Fruit fly (Drosophila melanogaster): ENCODE data around the gene DIP-gamma.
A peak's percentile ranks its signal among the peaks of the same experiment; 100 is the strongest.

The DIP-gamma gene

DNA sequence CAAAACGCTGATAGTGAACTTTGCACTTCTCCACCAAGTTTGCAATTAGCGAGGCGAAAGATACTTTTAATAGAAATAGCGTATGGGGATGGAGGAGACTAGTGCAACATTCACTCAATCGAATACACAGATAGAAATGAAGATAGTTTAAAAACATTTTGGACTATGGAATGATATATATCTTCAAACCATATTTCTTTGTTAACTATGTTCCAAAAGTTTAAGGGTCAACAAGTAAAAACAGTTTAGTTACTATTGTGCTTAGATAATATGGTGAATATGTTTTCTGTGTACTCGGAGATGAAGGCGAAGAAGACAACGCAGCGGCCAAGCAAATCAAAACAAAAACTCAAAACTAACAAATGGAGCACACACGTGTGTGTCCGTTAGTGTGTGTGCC, 66.0 kb downstream of the DIP-gamma start (continued):
- TF ChIP-seq Atf3 (GFP tag; optimal IDR thresholded peaks at IDR 0.05) (no peak), CG13424 (tag; optimal IDR thresholded peaks at IDR 0.05) (peak; percentile 54), GATAe (GFP tag; conservative IDR thresholded peaks at IDR 0.05) (no peak), CG42726 (GFP tag; IDR thresholded peaks at IDR 0.05; ENCODE audit: partially characterized antibody) (no peak), CG30431 (GFP tag; optimal IDR thresholded peaks at IDR 0.05) (no peak), PHDP (tag; optimal IDR thresholded peaks at IDR 0.05) (peak; percentile 66), CG10979 (tag; optimal IDR thresholded peaks at IDR 0.05) (peak; percentile 65), CG30020 (tag; optimal IDR thresholded peaks at IDR 0.05) (no peak), crp (GFP tag; optimal IDR thresholded peaks at IDR 0.05) (no peak), CG3065 (GFP tag; optimal IDR thresholded peaks at IDR 0.05) (no peak), CG4617 (GFP tag; optimal IDR thresholded peaks at IDR 0.05; ENCODE audit: borderline replicate concordance) (no peak), salm (tag; optimal IDR thresholded peaks at IDR 0.05) (no peak), zen (tag; optimal IDR thresholded peaks at IDR 0.05) (no peak), CG31365 (tag; optimal IDR thresholded peaks at IDR 0.05) (no peak), corto (GFP tag; optimal IDR thresholded peaks at IDR 0.05) (no peak), CG7556 (GFP tag; optimal IDR thresholded peaks at IDR 0.05) (no peak), CG7786 (GFP tag; optimal IDR thresholded peaks at IDR 0.05) (no peak), CG17385 (GFP tag; optimal IDR thresholded peaks at IDR 0.05) (peak; percentile 48), CG12104 (GFP tag; optimal IDR thresholded peaks at IDR 0.05) (no peak), shn (GFP tag; optimal IDR thresholded peaks at IDR 0.05) (no peak), CG3281 (GFP tag; optimal IDR thresholded peaks at IDR 0.05) (no peak), crc (GFP tag; optimal IDR thresholded peaks at IDR 0.05) (no peak), CG15073 (GFP tag; optimal IDR thresholded peaks at IDR 0.05) (no peak), CG7963 (GFP tag; IDR thresholded peaks at IDR 0.05; ENCODE audit: partially characterized antibody) (no peak), hth (optimal IDR thresholded peaks at IDR 0.05) (no peak), Poxn (GFP tag; IDR thresholded peaks at IDR 0.05) (no peak), HLH4C (GFP tag; IDR thresholded peaks at IDR 0.05; ENCODE audit: partially characterized antibody) (no peak), CG1529 (GFP tag; optimal IDR thresholded peaks at IDR 0.05) (no peak), sisA (GFP tag; IDR thresholded peaks at IDR 0.05) (peak; percentile 63), Bgb (GFP tag; IDR thresholded peaks at IDR 0.05; ENCODE audit: partially characterized antibody) (no peak), CG6254 (GFP tag; optimal IDR thresholded peaks at IDR 0.05) (no peak), CG7745 (tag; optimal IDR thresholded peaks at IDR 0.05) (no peak), CG2199 (GFP tag; IDR thresholded peaks at IDR 0.05) (no peak), Ssrp (tag; optimal IDR thresholded peaks at IDR 0.05) (peak; percentile 56), CG14014 (GFP tag; IDR thresholded peaks at IDR 0.05) (0 out of 2 replicates have a peak, but pooled peaks have one; percentile 38), CG10209 (GFP tag; optimal IDR thresholded peaks at IDR 0.05) (peak; percentile 4), knrl (GFP tag; IDR thresholded peaks at IDR 0.05; ENCODE audit: partially characterized antibody) (no peak), ash1 (GFP tag; optimal IDR thresholded peaks at IDR 0.05) (no peak), CG15011 (GFP tag; optimal IDR thresholded peaks at IDR 0.05) (no peak), CG10321 (GFP tag; IDR thresholded peaks at IDR 0.05) (no peak), Lpt (GFP tag; optimal IDR thresholded peaks at IDR 0.05) (no peak), CG9817 (tag; optimal IDR thresholded peaks at IDR 0.05) (peak; percentile 21), emc (GFP tag; optimal IDR thresholded peaks at IDR 0.05) (no peak), Ptx1 (GFP tag; IDR thresholded peaks at IDR 0.05) (peak; percentile 60; the same call in 1 of the 2 replicates), rib (GFP tag; IDR thresholded peaks at IDR 0.05) (no peak), unpg (GFP tag; optimal IDR thresholded peaks at IDR 0.05) (peak; percentile 70), slp2 (GFP tag; optimal IDR thresholded peaks at IDR 0.05) (no peak), HmgZ (tag; optimal IDR thresholded peaks at IDR 0.05) (no peak), CG6175 (GFP tag; IDR thresholded peaks at IDR 0.05) (no peak), CG8765 (GFP tag; IDR thresholded peaks at IDR 0.05) (no peak), Rfx (GFP tag; IDR thresholded peaks at IDR 0.05) (peak; percentile 61)

All from whole organism, embryonic.